Worm (Caenorhabditis elegans): ENCODE results near the gene F40G9.19.

DNA sequence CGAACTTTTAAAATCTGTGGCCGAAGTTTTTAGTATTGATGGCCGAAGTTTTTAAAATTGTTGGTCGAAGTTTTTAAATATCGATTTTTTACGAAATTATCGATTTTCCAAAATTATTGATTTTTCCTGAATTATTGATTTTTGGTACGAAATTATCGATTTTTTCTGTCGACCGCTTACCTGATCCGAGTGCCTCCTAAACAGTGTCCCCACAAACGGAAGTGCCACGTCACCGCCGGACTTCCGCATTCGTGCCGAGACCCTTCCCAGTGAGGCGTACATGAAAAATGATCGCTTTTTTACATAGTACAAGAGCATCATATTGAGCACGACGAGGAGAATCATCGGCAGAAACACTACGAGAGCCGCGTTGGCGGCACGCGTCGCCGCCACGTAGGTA, 30.4 kb downstream of the F40G9.19 start:
- no peak for TF ChIP-seq him-1 (tag; optimal IDR thresholded peaks at IDR 0.05)
- TF ChIP-seq W03F9.2 (tag; optimal IDR thresholded peaks at IDR 0.05), result no peak
- TF ChIP-seq dao-5 (tag; optimal IDR thresholded peaks at IDR 0.05), result no peak
